Worm (Caenorhabditis elegans) whole organism, young adult: ENCODE measurements around the gene cct-7.

ENCODE experiments used
- B0019.2 ChIP-seq: fragments of 200-800 bp; sonication (Bioruptor generic); conservative IDR thresholded peaks from 2 replicates; pipeline ENCODE4 v1.3.6; 2022; ENCODE audit warnings: missing genetic modification reagents, missing genetic modification characterization, missing compliant biosample characterization
- B0261.1 ChIP-seq: sonication (generic microtip); optimal IDR thresholded peaks from 2 replicates; lab custom pipeline; 2016; ENCODE audit warnings: mild to moderate bottlenecking, missing genetic modification characterization, moderate library complexity, missing compliant biosample characterization
- C17E4.6 ChIP-seq: fragments of 200-800 bp; sonication (Bioruptor generic); IDR thresholded peaks from 2 replicates; pipeline ENCODE4 v1.3.6; 2022; ENCODE audit warnings: missing genetic modification reagents, missing genetic modification characterization, missing compliant biosample characterization
- F22D6.2 ChIP-seq: sonication (generic microtip); optimal IDR thresholded peaks from 2 replicates; lab custom pipeline; 2016; ENCODE audit warnings: mild to moderate bottlenecking, missing genetic modification characterization, missing compliant biosample characterization
- F33H1.4 ChIP-seq: fragments of 200-800 bp; sonication (Bioruptor generic); IDR thresholded peaks from 2 replicates; pipeline ENCODE4 v1.3.6; 2022; ENCODE audit warnings: missing genetic modification reagents, missing genetic modification characterization, missing compliant biosample characterization
- F39B2.1 ChIP-seq: fragments of 200-800 bp; sonication (Bioruptor generic); IDR thresholded peaks from 2 replicates; pipeline ENCODE4 v1.3.6; 2022; ENCODE audit warnings: missing genetic modification reagents, missing genetic modification characterization, missing compliant biosample characterization
- F52B5.7 ChIP-seq: sonication (generic microtip); optimal IDR thresholded peaks from 2 replicates; lab custom pipeline; 2016; ENCODE audit warnings: mild to moderate bottlenecking, missing genetic modification characterization, missing compliant biosample characterization
- T07F8.4 ChIP-seq: sonication (generic microtip); optimal IDR thresholded peaks from 2 replicates; lab custom pipeline; 2016; ENCODE audit warnings: mild to moderate bottlenecking, missing genetic modification characterization, moderate library complexity, missing compliant biosample characterization
- T26A5.8 ChIP-seq: sonication (generic microtip); optimal IDR thresholded peaks from 2 replicates; lab custom pipeline; 2016; ENCODE audit warnings: missing genetic modification characterization, missing compliant biosample characterization
- Y95B8A.8 ChIP-seq: fragments of 200-800 bp; sonication (Bioruptor generic); IDR thresholded peaks from 2 replicates; pipeline ENCODE4 v1.3.6; 2022; ENCODE audit warnings: missing genetic modification reagents, missing genetic modification characterization, missing compliant biosample characterization
- athp-1 ChIP-seq: sonication (generic microtip); optimal IDR thresholded peaks from 2 replicates; lab custom pipeline; 2017; ENCODE audit warnings: mild to moderate bottlenecking, missing genetic modification characterization, missing compliant biosample characterization
- attf-5 ChIP-seq: fragments of 200-800 bp; sonication (Bioruptor generic); optimal IDR thresholded peaks from 2 replicates; lab custom pipeline; 2018; ENCODE audit warnings: mild to moderate bottlenecking, missing genetic modification characterization, missing compliant biosample characterization
- cebp-2 ChIP-seq: fragments of 200-800 bp; sonication (Bioruptor generic); IDR thresholded peaks from 2 replicates; pipeline ENCODE4 v1.3.6; 2022; ENCODE audit warnings: missing genetic modification characterization, missing compliant biosample characterization
- ceh-27 ChIP-seq: fragments of 200-800 bp; sonication (Bioruptor generic); optimal IDR thresholded peaks from 2 replicates; lab custom pipeline; 2018; ENCODE audit warnings: mild to moderate bottlenecking, missing genetic modification characterization, moderate library complexity, missing compliant biosample characterization
- ceh-40 ChIP-seq: fragments of 200-800 bp; sonication (Bioruptor generic); IDR thresholded peaks from 2 replicates; pipeline ENCODE4 v1.3.6; 2022; ENCODE audit warnings: missing genetic modification characterization, missing compliant biosample characterization
- die-1 ChIP-seq: sonication (generic microtip); optimal IDR thresholded peaks from 2 replicates; lab custom pipeline; 2016; ENCODE audit warnings: missing genotype, mild to moderate bottlenecking, missing genetic modification characterization, missing compliant biosample characterization
- dpff-1 ChIP-seq: sonication (generic microtip); optimal IDR thresholded peaks from 2 replicates; lab custom pipeline; 2017; ENCODE audit warnings: mild to moderate bottlenecking, missing genetic modification characterization, missing compliant biosample characterization
- egrh-3 ChIP-seq: fragments of 200-800 bp; sonication (Bioruptor generic); IDR thresholded peaks from 2 replicates; pipeline ENCODE4 v1.3.6; 2022; ENCODE audit warnings: missing genetic modification reagents, missing genetic modification characterization, missing compliant biosample characterization
- ekl-4 ChIP-seq: fragments of 200-800 bp; sonication (Bioruptor generic); IDR thresholded peaks from 2 replicates; pipeline ENCODE4 v1.3.6; 2022; ENCODE audit warnings: missing genetic modification reagents, missing genetic modification characterization, missing compliant biosample characterization
- gei-17 ChIP-seq: fragments of 200-800 bp; sonication (Bioruptor generic); optimal IDR thresholded peaks from 2 replicates; lab custom pipeline; 2018; ENCODE audit warnings: mild to moderate bottlenecking, missing genetic modification characterization, missing compliant biosample characterization
- hmg-1.2 ChIP-seq: fragments of 200-800 bp; sonication (Bioruptor generic); IDR thresholded peaks from 2 replicates; pipeline ENCODE4 v1.3.6; 2022; ENCODE audit warnings: missing genetic modification reagents, missing genetic modification characterization, missing compliant biosample characterization
- hrde-1 ChIP-seq: sonication (generic microtip); optimal IDR thresholded peaks from 2 replicates; lab custom pipeline; 2016; ENCODE audit warnings: missing genetic modification characterization, mild to moderate bottlenecking, missing compliant biosample characterization, moderate library complexity, missing genotype, missing genetic modification reagents, borderline replicate concordance
- lin-35 ChIP-seq, 3 experiments: fragments of 150-350 bp in 2 of 3; sonication (generic microtip) in 1 of 3; optimal IDR thresholded peaks; 2 replicates each; lab custom pipeline; 2014 to 2018; ENCODE audit warnings: missing biosample characterization in 3 of 3, missing genetic modification characterization in 3 of 3, missing genetic modification reagents in 3 of 3
- lsl-1 ChIP-seq: fragments of 200-800 bp; sonication (Bioruptor generic); optimal IDR thresholded peaks from 2 replicates; lab custom pipeline; 2018; ENCODE audit warnings: mild to moderate bottlenecking, missing genetic modification characterization, moderate library complexity, missing compliant biosample characterization
- madf-6 ChIP-seq: fragments of 200-800 bp; sonication (Bioruptor generic); IDR thresholded peaks from 2 replicates; pipeline ENCODE4 v1.3.6; 2022; ENCODE audit warnings: missing genetic modification reagents, missing genetic modification characterization, missing compliant biosample characterization
- nhr-120 ChIP-seq: fragments of 200-800 bp; sonication (Bioruptor generic); IDR thresholded peaks from 2 replicates; pipeline ENCODE4 v1.3.6; 2022; ENCODE audit warnings: missing genetic modification characterization, missing compliant biosample characterization
- nhr-27 ChIP-seq: fragments of 200-800 bp; sonication (Bioruptor generic); optimal IDR thresholded peaks from 2 replicates; lab custom pipeline; 2018; ENCODE audit warnings: mild to moderate bottlenecking, missing genetic modification characterization, moderate library complexity, missing compliant biosample characterization
- nhr-90 ChIP-seq: sonication (generic microtip); optimal IDR thresholded peaks from 2 replicates; lab custom pipeline; 2016; ENCODE audit warnings: missing genotype, mild to moderate bottlenecking, missing genetic modification characterization, missing compliant biosample characterization
- repo-1 ChIP-seq: sonication (generic microtip); optimal IDR thresholded peaks from 2 replicates; lab custom pipeline; 2017; ENCODE audit warnings: mild to moderate bottlenecking, missing genetic modification characterization, missing compliant biosample characterization
- sea-2 ChIP-seq: fragments of 200-800 bp; sonication (Bioruptor generic); IDR thresholded peaks from 2 replicates; pipeline ENCODE4 v1.3.6; 2022; ENCODE audit warnings: missing genetic modification characterization, missing compliant biosample characterization
- snpc-1.3 ChIP-seq: sonication (generic microtip); optimal IDR thresholded peaks from 2 replicates; lab custom pipeline; 2017; ENCODE audit warnings: missing genetic modification characterization, mild to moderate bottlenecking, missing compliant biosample characterization, antibody characterized with exemption, moderate library complexity, missing genotype, missing genetic modification reagents; ENCODE audit not compliant: insufficient read depth
- snpc-3.4 ChIP-seq: sonication (generic microtip); optimal IDR thresholded peaks from 2 replicates; lab custom pipeline; 2017; ENCODE audit warnings: missing genetic modification characterization, mild to moderate bottlenecking, missing compliant biosample characterization, antibody characterized with exemption, moderate library complexity, missing genotype, missing genetic modification reagents
- tbx-9 ChIP-seq: sonication (generic microtip); optimal IDR thresholded peaks from 2 replicates; lab custom pipeline; 2016; ENCODE audit warnings: borderline replicate concordance, missing genetic modification characterization, inconsistent platforms, missing compliant biosample characterization
- unc-130 ChIP-seq: sonication (generic microtip); optimal IDR thresholded peaks from 2 replicates; lab custom pipeline; 2016; ENCODE audit warnings: missing genetic modification reagents, missing genetic modification characterization, missing compliant biosample characterization
- zfh-2 ChIP-seq: fragments of 200-800 bp; sonication (Bioruptor generic); conservative IDR thresholded peaks from 2 replicates; pipeline ENCODE4 v1.3.6; 2022; ENCODE audit warnings: missing genetic modification reagents, missing genetic modification characterization, missing compliant biosample characterization
- ztf-18 ChIP-seq: sonication (generic microtip); optimal IDR thresholded peaks from 2 replicates; lab custom pipeline; 2016; ENCODE audit warnings: missing genotype, mild to moderate bottlenecking, missing genetic modification characterization, missing compliant biosample characterization
- ztf-26 ChIP-seq: sonication (generic microtip); optimal IDR thresholded peaks from 2 replicates; lab custom pipeline; 2017; ENCODE audit warnings: missing genetic modification characterization, missing compliant biosample characterization
- ztf-28 ChIP-seq: fragments of 200-800 bp; sonication (Bioruptor generic); IDR thresholded peaks from 2 replicates; pipeline ENCODE4 v1.3.6; 2022; ENCODE audit warnings: missing genetic modification reagents, missing genetic modification characterization, missing compliant biosample characterization
- ztf-3 ChIP-seq: fragments of 200-800 bp; sonication (Bioruptor generic); optimal IDR thresholded peaks from 2 replicates; lab custom pipeline; 2018; ENCODE audit warnings: mild to moderate bottlenecking, missing genetic modification characterization, missing compliant biosample characterization
- ztf-6 ChIP-seq: fragments of 200-800 bp; sonication (Bioruptor generic); IDR thresholded peaks from 2 replicates; pipeline ENCODE4 v1.3.6; 2022; ENCODE audit warnings: missing genetic modification reagents, missing genetic modification characterization, missing compliant biosample characterization

cct-7 gene

ce11 chrV:1871768-1872296 lies at the start of gene cct-7, which contains the start of gene T10B5.4 (continued):
- TF ChIP-seq egrh-3 (GFP tag; lab: Robert Waterston, UW): peak; percentile 72
- no peak for TF ChIP-seq F52B5.7
- no peak for TF ChIP-seq snpc-3.4 (tag; lab: Kevin White, UChicago)
- peak; percentile 0 for TF ChIP-seq T07F8.4 (tag; lab: Kevin White, UChicago)
- no peak for TF ChIP-seq nhr-120 (GFP tag; lab: Robert Waterston, UW)
- peak; percentile 90 for TF ChIP-seq ztf-18 (tag; lab: Kevin White, UChicago)
- TF ChIP-seq ceh-40 (GFP tag; lab: Robert Waterston, UW): no peak
- TF ChIP-seq gei-17 (GFP tag; lab: Kevin White, UChicago): no peak
- TF ChIP-seq sea-2: no peak
- peak; percentile 97 for TF ChIP-seq ceh-27 (GFP tag; lab: Kevin White, UChicago)
- no peak for TF ChIP-seq dpff-1 (tag; lab: Kevin White, UChicago)
- no peak for TF ChIP-seq snpc-1.3 (tag; lab: Kevin White, UChicago)
- no peak for TF ChIP-seq Y95B8A.8 (GFP tag; lab: Robert Waterston, UW)
- TF ChIP-seq repo-1 (tag; lab: Kevin White, UChicago): peak; percentile 13
- TF ChIP-seq nhr-27 (tag; lab: Kevin White, UChicago): no peak
- peak in 2 of 3 experiments; percentile 45 to 52 for TF ChIP-seq lin-35 (GFP tag; optimal IDR thresholded peaks at IDR 0.05; lab: Kevin White, UChicago)
- no peak for TF ChIP-seq tbx-9 (tag; lab: Kevin White, UChicago)
- TF ChIP-seq hrde-1 (tag; lab: Kevin White, UChicago): peak; percentile 26
- no peak for TF ChIP-seq cebp-2 (GFP tag; lab: Robert Waterston, UW)
- TF ChIP-seq F39B2.1: no peak
- no peak for TF ChIP-seq ztf-3 (GFP tag; lab: Kevin White, UChicago)
- peak; percentile 1 for TF ChIP-seq nhr-90 (tag; lab: Kevin White, UChicago)
- peak; percentile 75 for TF ChIP-seq B0019.2
- TF ChIP-seq T26A5.8: no peak
- peak; percentile 79 for TF ChIP-seq ekl-4 (GFP tag; lab: Robert Waterston, UW)
- TF ChIP-seq B0261.1 (tag; lab: Kevin White, UChicago): no peak
- peak; percentile 59 for TF ChIP-seq madf-6 (GFP tag; lab: Robert Waterston, UW)
- peak; percentile 73; the same call in 1 of the 2 replicates for TF ChIP-seq ztf-28 (GFP tag; lab: Robert Waterston, UW)
- TF ChIP-seq ztf-6: 0 out of 2 replicates have a peak, but pooled peaks have one; percentile 33
- 0 out of 2 replicates have a peak, but pooled peaks have one; percentile 30 for TF ChIP-seq C17E4.6 (GFP tag; lab: Robert Waterston, UW)
- peak; percentile 51; the same call in 1 of the 2 replicates for TF ChIP-seq hmg-1.2 (GFP tag; lab: Robert Waterston, UW)
- peak; percentile 24 for TF ChIP-seq ztf-26 (tag; lab: Kevin White, UChicago)

ce11 chrV:1824528-1824927 lies 47.5 kb upstream of the cct-7 start:
- TF ChIP-seq attf-5 (no peak), tbx-9 (tag; lab: Kevin White, UChicago) (no peak), C17E4.6 (GFP tag; lab: Robert Waterston, UW) (no peak), zfh-2 (GFP tag; lab: Robert Waterston, UW) (peak; percentile 55; the same call in 1 of the 2 replicates), F22D6.2 (tag; lab: Kevin White, UChicago) (no peak)

DNA sequence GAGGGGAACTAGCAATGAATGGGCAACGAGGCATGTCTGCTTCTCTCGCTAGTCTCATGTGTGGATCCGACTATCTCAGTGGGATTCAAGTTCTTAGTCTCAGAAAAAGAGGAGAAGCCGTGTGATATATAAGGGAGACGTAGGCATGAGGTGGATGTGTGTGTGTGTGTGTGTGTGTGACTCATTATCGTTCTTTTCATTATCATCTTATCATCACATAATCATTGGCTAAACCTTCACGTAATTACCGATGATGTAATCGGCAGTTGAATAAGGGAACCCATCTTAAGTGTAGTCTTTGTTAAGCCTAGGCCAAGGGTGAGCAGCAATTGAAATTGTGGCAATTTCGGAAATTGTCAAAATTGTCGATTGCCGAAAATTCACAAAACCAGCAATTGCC lies 42.1 kb upstream of the cct-7 start, which contains the start of gene Y32G9B.1:
Gene Y32G9B.1, minus strand, starts transcription at position 101 of the 400 bp plus-strand sequence.
- TF ChIP-seq F33H1.4 (GFP tag; lab: Robert Waterston, UW): no peak
- TF ChIP-seq die-1 (tag; lab: Kevin White, UChicago): no peak
- no peak for TF ChIP-seq athp-1 (tag; lab: Kevin White, UChicago)
- TF ChIP-seq lsl-1 (GFP tag; lab: Kevin White, UChicago): no peak
- no peak for TF ChIP-seq unc-130
- TF ChIP-seq repo-1 (tag; lab: Kevin White, UChicago): no peak
